Fruit fly (Drosophila melanogaster) whole organism, embryonic: ENCODE results near the gene Lrr47.

Experiments used
- Abd-B ChIP-seq: fragments of 200-800 bp; sonication (Bioruptor generic); optimal IDR thresholded peaks from 2 replicates; lab custom pipeline; 2018; ENCODE audit warnings: missing biosample characterization, mild to moderate bottlenecking, missing genetic modification characterization, moderate library complexity
- C15 ChIP-seq: fragments of 200-800 bp; sonication (Bioruptor generic); IDR thresholded peaks from 3 replicates; pipeline ENCODE4 v1.3.6; 2022; ENCODE audit warnings: missing biosample characterization, missing genetic modification characterization
- CG11398 ChIP-seq: fragments of 200-800 bp; sonication (Bioruptor generic); optimal IDR thresholded peaks from 2 replicates; lab custom pipeline; 2016; ENCODE audit warnings: missing biosample characterization, missing genetic modification characterization
- CG14050 ChIP-seq: fragments of 200-800 bp; sonication (Bioruptor generic); IDR thresholded peaks from 3 replicates; pipeline ENCODE4 v1.3.6; 2022; ENCODE audit warnings: missing biosample characterization, missing genetic modification characterization
- CG16815 ChIP-seq: fragments of 200-800 bp; sonication (Bioruptor generic); optimal IDR thresholded peaks from 3 replicates; lab custom pipeline; 2017; ENCODE audit warnings: missing biosample characterization, mild to moderate bottlenecking, missing genetic modification characterization
- CG16863 ChIP-seq: fragments of 200-800 bp; sonication (Bioruptor generic); optimal IDR thresholded peaks from 3 replicates; lab custom pipeline; 2016; ENCODE audit warnings: missing biosample characterization, missing genetic modification characterization
- CG17186 ChIP-seq: fragments of 200-800 bp; sonication (Bioruptor generic); optimal IDR thresholded peaks from 3 replicates; lab custom pipeline; 2017; ENCODE audit warnings: missing biosample characterization, missing genetic modification reagents, missing genetic modification characterization
- CG17802 ChIP-seq: fragments of 200-800 bp; sonication (Bioruptor generic); optimal IDR thresholded peaks from 2 replicates; lab custom pipeline; 2018; ENCODE audit warnings: missing biosample characterization, mild to moderate bottlenecking, missing genetic modification characterization, moderate library complexity
- CG17829 ChIP-seq: fragments of 200-800 bp; optimal IDR thresholded peaks from 2 replicates; lab custom pipeline; 2019; ENCODE audit warnings: missing biosample characterization, mild to moderate bottlenecking, missing genetic modification characterization, moderate library complexity
- CG1832 ChIP-seq: fragments of 200-800 bp; sonication (Bioruptor generic); optimal IDR thresholded peaks from 2 replicates; lab custom pipeline; 2017; ENCODE audit warnings: missing biosample characterization, mild to moderate bottlenecking, missing genetic modification characterization, inconsistent platforms
- CG2120 ChIP-seq: fragments of 200-800 bp; sonication (Bioruptor generic); optimal IDR thresholded peaks from 3 replicates; lab custom pipeline; 2016; ENCODE audit warnings: missing biosample characterization, missing genetic modification characterization
- CG30431 ChIP-seq: fragments of 200-800 bp; sonication (Bioruptor generic); optimal IDR thresholded peaks from 2 replicates; lab custom pipeline; 2017; ENCODE audit warnings: missing biosample characterization, missing genetic modification characterization
- CG31388 ChIP-seq: fragments of 200-800 bp; sonication (Bioruptor generic); optimal IDR thresholded peaks from 2 replicates; lab custom pipeline; 2016; ENCODE audit warnings: missing biosample characterization, missing genetic modification characterization
- CG31441 ChIP-seq: fragments of 200-800 bp; sonication (Bioruptor generic); IDR thresholded peaks from 2 replicates; pipeline ENCODE4 v1.3.6; 2022; ENCODE audit warnings: missing biosample characterization, missing genetic modification characterization
- CG3407 ChIP-seq: fragments of 200-800 bp; sonication (Bioruptor generic); optimal IDR thresholded peaks from 2 replicates; lab custom pipeline; 2018; ENCODE audit warnings: missing biosample characterization, mild to moderate bottlenecking, missing genetic modification characterization
- CG3847 ChIP-seq: fragments of 200-800 bp; sonication (Bioruptor generic); IDR thresholded peaks from 2 replicates; pipeline ENCODE4 v1.3.6; 2022; ENCODE audit warnings: missing biosample characterization, missing genetic modification characterization
- CG4328 ChIP-seq: fragments of 200-800 bp; sonication (Bioruptor generic); optimal IDR thresholded peaks from 3 replicates; lab custom pipeline; 2017; ENCODE audit warnings: missing biosample characterization, missing genetic modification reagents, missing genetic modification characterization
- CG4424 ChIP-seq: fragments of 200-800 bp; sonication (Bioruptor generic); optimal IDR thresholded peaks from 3 replicates; lab custom pipeline; 2016; ENCODE audit warnings: missing biosample characterization, missing genetic modification characterization
- CG6175 ChIP-seq: fragments of 200-800 bp; sonication (Bioruptor generic); IDR thresholded peaks from 3 replicates; pipeline ENCODE4 v1.3.6; 2022; ENCODE audit warnings: missing biosample characterization, missing genetic modification characterization
- CG6689 ChIP-seq: fragments of 200-800 bp; sonication (Bioruptor generic); IDR thresholded peaks from 2 replicates; pipeline ENCODE4 v1.3.6; 2022; ENCODE audit warnings: missing biosample characterization, missing genetic modification characterization
- CG6791 ChIP-seq: fragments of 200-800 bp; sonication (Bioruptor generic); IDR thresholded peaks from 3 replicates; pipeline ENCODE4 v1.3.6; 2022; ENCODE audit warnings: missing biosample characterization, missing genetic modification characterization; ENCODE audit not compliant: partially characterized antibody
- CG7839 ChIP-seq: fragments of 200-800 bp; sonication (Bioruptor generic); optimal IDR thresholded peaks from 3 replicates; lab custom pipeline; 2018; ENCODE audit warnings: missing biosample characterization, mild to moderate bottlenecking, missing genetic modification characterization, moderate library complexity
- CG8388 ChIP-seq: fragments of 200-800 bp; sonication (Bioruptor generic); optimal IDR thresholded peaks from 2 replicates; lab custom pipeline; 2019; ENCODE audit warnings: missing biosample characterization, mild to moderate bottlenecking, missing genetic modification characterization, moderate library complexity
- CG9797 ChIP-seq: fragments of 200-800 bp; sonication (Bioruptor generic); optimal IDR thresholded peaks from 3 replicates; lab custom pipeline; 2018; ENCODE audit warnings: missing biosample characterization, mild to moderate bottlenecking, missing genetic modification characterization
- CkIIα-i1 ChIP-seq: fragments of 200-800 bp; sonication (Bioruptor generic); IDR thresholded peaks from 2 replicates; pipeline ENCODE4 v1.3.6; 2022; ENCODE audit warnings: missing biosample characterization, missing genetic modification characterization
- D19A ChIP-seq: fragments of 200-800 bp; optimal IDR thresholded peaks from 3 replicates; lab custom pipeline; 2019; ENCODE audit warnings: missing biosample characterization, mild to moderate bottlenecking, missing genetic modification characterization, moderate library complexity
- Dip3 ChIP-seq: fragments of 200-800 bp; sonication (Bioruptor generic); optimal IDR thresholded peaks from 3 replicates; lab custom pipeline; 2016; ENCODE audit warnings: missing biosample characterization, missing genetic modification characterization
- Dp ChIP-seq: fragments of 200-800 bp; sonication (Bioruptor generic); optimal IDR thresholded peaks from 2 replicates; lab custom pipeline; 2018; ENCODE audit warnings: missing biosample characterization, mild to moderate bottlenecking, missing genetic modification characterization, moderate library complexity
- E2f2 ChIP-seq: fragments of 200-800 bp; sonication (Bioruptor generic); IDR thresholded peaks from 2 replicates; pipeline ENCODE4 v1.3.6; 2022; ENCODE audit warnings: missing biosample characterization, missing genetic modification characterization
- GATAe ChIP-seq: fragments of 200-800 bp; sonication (Bioruptor generic); conservative IDR thresholded peaks from 2 replicates; pipeline ENCODE4 v1.3.6; 2022; ENCODE audit warnings: missing biosample characterization, missing genetic modification characterization
- HmgZ ChIP-seq: fragments of 200-800 bp; sonication (Bioruptor generic); optimal IDR thresholded peaks from 2 replicates; lab custom pipeline; 2018; ENCODE audit warnings: missing biosample characterization, mild to moderate bottlenecking, missing genetic modification characterization
- Hr3 ChIP-seq: fragments of 200-800 bp; sonication (Bioruptor generic); optimal IDR thresholded peaks from 3 replicates; lab custom pipeline; 2016; ENCODE audit warnings: missing biosample characterization, missing genetic modification characterization
- Nf-YB ChIP-seq: fragments of 200-800 bp; sonication (Bioruptor generic); optimal IDR thresholded peaks from 3 replicates; lab custom pipeline; 2019; ENCODE audit warnings: missing biosample characterization, mild to moderate bottlenecking, missing genetic modification characterization, moderate library complexity
- Oli ChIP-seq: fragments of 200-800 bp; sonication (Bioruptor generic); optimal IDR thresholded peaks from 2 replicates; lab custom pipeline; 2018; ENCODE audit warnings: missing biosample characterization, mild to moderate bottlenecking, missing genetic modification characterization, moderate library complexity
- Ravus ChIP-seq: fragments of 200-800 bp; sonication (Bioruptor generic); IDR thresholded peaks from 2 replicates; pipeline ENCODE4 v1.3.6; 2022; ENCODE audit warnings: missing biosample characterization, missing genetic modification characterization
- Rfx ChIP-seq: fragments of 200-800 bp; sonication (Bioruptor generic); IDR thresholded peaks from 2 replicates; pipeline ENCODE4 v1.3.6; 2022; ENCODE audit warnings: missing biosample characterization, missing genetic modification characterization
- Tbp ChIP-seq: fragments of >200 bp; optimal IDR thresholded peaks from 2 replicates; lab custom pipeline; 2018; ENCODE audit warnings: missing biosample characterization, missing genetic modification characterization
- bbx ChIP-seq: fragments of 200-800 bp; sonication (Bioruptor generic); IDR thresholded peaks from 2 replicates; pipeline ENCODE4 v1.3.6; 2022; ENCODE audit warnings: missing biosample characterization, missing genetic modification characterization; ENCODE audit not compliant: partially characterized antibody
- dm ChIP-seq: fragments of 200-800 bp; sonication (Bioruptor generic); optimal IDR thresholded peaks from 3 replicates; lab custom pipeline; 2016; ENCODE audit warnings: missing biosample characterization, missing genetic modification characterization
- esg ChIP-seq: fragments of 200-800 bp; sonication (Bioruptor generic); conservative IDR thresholded peaks from 2 replicates; pipeline ENCODE4 v1.3.6; 2022; ENCODE audit warnings: missing biosample characterization, missing genetic modification characterization
- fd102C ChIP-seq: fragments of 200-800 bp; sonication (Bioruptor generic); optimal IDR thresholded peaks from 2 replicates; lab custom pipeline; 2018; ENCODE audit warnings: missing biosample characterization, mild to moderate bottlenecking, missing genetic modification characterization, moderate library complexity
- grau ChIP-seq: fragments of 200-800 bp; optimal IDR thresholded peaks from 3 replicates; lab custom pipeline; 2019; ENCODE audit warnings: missing biosample characterization, mild to moderate bottlenecking, missing genetic modification characterization, moderate library complexity
- gro ChIP-seq: fragments of 200-800 bp; sonication (Bioruptor generic); optimal IDR thresholded peaks from 2 replicates; lab custom pipeline; 2016; ENCODE audit warnings: missing biosample characterization, missing genetic modification characterization
- inv ChIP-seq: fragments of 200-800 bp; sonication (Bioruptor generic); IDR thresholded peaks from 2 replicates; pipeline ENCODE4 v1.3.6; 2022; ENCODE audit warnings: missing biosample characterization, missing genetic modification characterization; ENCODE audit not compliant: partially characterized antibody
- nom ChIP-seq: fragments of 200-800 bp; sonication (Bioruptor generic); optimal IDR thresholded peaks from 2 replicates; lab custom pipeline; 2017; ENCODE audit warnings: missing biosample characterization, missing genetic modification characterization, mild to moderate bottlenecking, moderate library complexity, missing genetic modification reagents
- pnt ChIP-seq: fragments of 200-800 bp; sonication (Bioruptor generic); optimal IDR thresholded peaks from 3 replicates; lab custom pipeline; 2016; ENCODE audit warnings: missing biosample characterization, missing genetic modification characterization
- scrt ChIP-seq: fragments of 200-800 bp; sonication (Bioruptor generic); optimal IDR thresholded peaks from 2 replicates; lab custom pipeline; 2018; ENCODE audit warnings: missing biosample characterization, mild to moderate bottlenecking, missing genetic modification characterization, moderate library complexity
- sug ChIP-seq: fragments of 200-800 bp; optimal IDR thresholded peaks from 2 replicates; lab custom pipeline; 2019; ENCODE audit warnings: missing biosample characterization, mild to moderate bottlenecking, missing genetic modification characterization, moderate library complexity
- tna ChIP-seq: fragments of 200-800 bp; sonication (Bioruptor generic); IDR thresholded peaks from 2 replicates; pipeline ENCODE4 v1.3.6; 2022; ENCODE audit warnings: missing biosample characterization, missing genetic modification characterization; ENCODE audit not compliant: partially characterized antibody
- ttk ChIP-seq: fragments of 200-800 bp; sonication (Bioruptor generic); IDR thresholded peaks from 2 replicates; pipeline ENCODE4 v2.1.2; 2022; ENCODE audit warnings: missing biosample characterization, missing genetic modification characterization
- unc-4 ChIP-seq: fragments of 200-800 bp; sonication (Bioruptor generic); IDR thresholded peaks from 2 replicates; pipeline ENCODE4 v1.3.6; 2022; ENCODE audit warnings: missing biosample characterization, missing genetic modification characterization; ENCODE audit not compliant: partially characterized antibody

Lrr47 gene

dm6 chr2L:10519225-10519624, 2.1 kb downstream of the Lrr47 start (continued):
- TF ChIP-seq Tbp (GFP tag; lab: Kevin White, UChicago) (no peak), Hr3 (GFP tag; lab: Kevin White, UChicago) (peak; percentile 36), Rfx (peak; percentile 79), CG11398 (GFP tag; lab: Kevin White, UChicago) (no peak), E2f2 (GFP tag; lab: Robert Waterston, UW) (peak; percentile 45; the same call in 1 of the 2 replicates), Oli (tag; lab: Kevin White, UChicago) (peak; percentile 55), fd102C (no peak), nom (GFP tag; lab: Kevin White, UChicago) (peak; percentile 49), CG4328 (GFP tag; lab: Kevin White, UChicago) (no peak), CG16863 (GFP tag; lab: Kevin White, UChicago) (no peak), esg (GFP tag; lab: Robert Waterston, UW) (peak; percentile 71), Ravus (peak; percentile 4; the same call in 1 of the 2 replicates), CG30431 (GFP tag; lab: Kevin White, UChicago) (no peak), scrt (peak; percentile 56), grau (tag; lab: Kevin White, UChicago) (peak; percentile 71), tna (GFP tag; lab: Robert Waterston, UW) (no peak), CG8388 (GFP tag; lab: Kevin White, UChicago) (peak; percentile 46), CG14050 (GFP tag; lab: Robert Waterston, UW) (peak; percentile 58), CG3847 (GFP tag; lab: Robert Waterston, UW) (peak; percentile 52), ttk (GFP tag; lab: Robert Waterston, UW) (peak; percentile 47; the same call in 1 of the 2 replicates), dm (GFP tag; lab: Kevin White, UChicago) (no peak), Dp (no peak), unc-4 (no peak), CG1832 (no peak), CG6791 (GFP tag; lab: Robert Waterston, UW) (no peak), CG7839 (peak; percentile 68), CG31441 (GFP tag; lab: Robert Waterston, UW) (peak; percentile 48; the same call in 1 of the 2 replicates), CG9797 (GFP tag; lab: Kevin White, UChicago) (no peak), CG3407 (GFP tag; lab: Kevin White, UChicago) (peak; percentile 19), C15 (GFP tag; lab: Robert Waterston, UW) (no peak), CkIIα-i1 (GFP tag; lab: Robert Waterston, UW) (no peak), Nf-YB (GFP tag; lab: Kevin White, UChicago) (peak; percentile 18), D19A (tag; lab: Kevin White, UChicago) (peak; percentile 95), CG31388 (GFP tag; lab: Kevin White, UChicago) (no peak), CG4424 (GFP tag; lab: Kevin White, UChicago) (peak; percentile 40), Abd-B (GFP tag; lab: Kevin White, UChicago) (peak; percentile 7), sug (peak; percentile 30), HmgZ (peak; percentile 37), CG6689 (GFP tag; lab: Robert Waterston, UW) (peak; percentile 51), CG6175 (GFP tag; lab: Robert Waterston, UW) (no peak), Dip3 (GFP tag; lab: Kevin White, UChicago) (no peak), CG17829 (tag; lab: Kevin White, UChicago) (peak; percentile 50), CG16815 (no peak), CG17802 (tag; lab: Kevin White, UChicago) (no peak), CG17186 (GFP tag; lab: Kevin White, UChicago) (no peak), gro (GFP tag; lab: Kevin White, UChicago) (peak; percentile 59), inv (GFP tag; lab: Robert Waterston, UW) (no peak), pnt (GFP tag; lab: Kevin White, UChicago) (peak; percentile 34), bbx (no peak), GATAe (GFP tag; lab: Robert Waterston, UW) (0 out of 2 replicates have a peak, but pooled peaks have one; percentile 20), CG2120 (GFP tag; lab: Kevin White, UChicago) (peak; percentile 76)
